Worm (Caenorhabditis elegans) whole organism, L4 larva: ENCODE data around the gene upb-1.

ENCODE experiments used
- D1046.2 ChIP-seq: fragments of 200-800 bp; sonication (Bioruptor generic); IDR thresholded peaks from 2 replicates; pipeline ENCODE4 v1.3.6; 2022; ENCODE audit warnings: missing genetic modification characterization, missing compliant biosample characterization
- F44E2.7 ChIP-seq: fragments of 200-800 bp; sonication (Bioruptor generic); IDR thresholded peaks from 2 replicates; pipeline ENCODE4 v2.1.2; 2022; ENCODE audit warnings: missing genetic modification characterization, missing compliant biosample characterization
- F49E8.2 ChIP-seq: sonication (generic microtip); optimal IDR thresholded peaks from 2 replicates; lab custom pipeline; 2016; ENCODE audit warnings: missing compliant biosample characterization, mild to moderate bottlenecking, missing genetic modification characterization, borderline replicate concordance
- R02D3.7 ChIP-seq: fragments of 150-350 bp; sonication (generic microtip); optimal IDR thresholded peaks from 3 replicates; lab custom pipeline; 2014; ENCODE audit warnings: missing biosample characterization, missing genetic modification characterization
- T20F7.1 ChIP-seq: fragments of 200-800 bp; sonication (Bioruptor generic); optimal IDR thresholded peaks from 2 replicates; lab custom pipeline; 2018; ENCODE audit warnings: mild to moderate bottlenecking, missing genetic modification characterization, missing compliant biosample characterization
- T26A8.4 ChIP-seq: fragments of 200-800 bp; sonication (Bioruptor generic); IDR thresholded peaks from 2 replicates; pipeline ENCODE4 v1.3.6; 2022; ENCODE audit warnings: missing genetic modification characterization, missing compliant biosample characterization
- Y105C5A.15 ChIP-seq: fragments of 200-800 bp; sonication (Bioruptor generic); IDR thresholded peaks from 2 replicates; pipeline ENCODE4 v1.3.6; 2022; ENCODE audit warnings: missing genetic modification characterization, missing compliant biosample characterization
- ZK337.2 ChIP-seq: fragments of 200-800 bp; sonication (Bioruptor generic); IDR thresholded peaks from 2 replicates; pipeline ENCODE4 v1.3.6; 2022; ENCODE audit warnings: missing genetic modification reagents, missing genetic modification characterization, missing compliant biosample characterization
- aha-1 ChIP-seq: fragments of 150-350 bp; peaks from one replicate; lab custom pipeline; 2014; ENCODE audit warnings: missing biosample characterization, missing genetic modification characterization
- aly-2 ChIP-seq: sonication (generic microtip); optimal IDR thresholded peaks from 2 replicates; lab custom pipeline; 2018; ENCODE audit warnings: missing biosample characterization, missing genetic modification characterization
- ceh-28 ChIP-seq: fragments of 150-350 bp; optimal IDR thresholded peaks from 2 replicates; lab custom pipeline; 2014; ENCODE audit warnings: missing biosample characterization, missing genetic modification reagents, missing genetic modification characterization
- ceh-32 ChIP-seq: sonication (generic microtip); optimal IDR thresholded peaks from 2 replicates; lab custom pipeline; 2016; ENCODE audit warnings: mild to moderate bottlenecking, missing genetic modification characterization, missing compliant biosample characterization; ENCODE audit not compliant: poor library complexity
- ces-1 ChIP-seq: fragments of 150-350 bp; sonication (generic microtip); optimal IDR thresholded peaks from 4 replicates; lab custom pipeline; 2014; ENCODE audit warnings: missing biosample characterization, missing genetic modification reagents, missing genetic modification characterization
- daf-19 ChIP-seq: fragments of 200-800 bp; sonication (Bioruptor generic); conservative IDR thresholded peaks from 2 replicates; pipeline ENCODE4 v1.3.6; 2022; ENCODE audit warnings: missing genetic modification characterization, missing compliant biosample characterization
- dmd-6 ChIP-seq: fragments of 200-800 bp; sonication (Bioruptor generic); IDR thresholded peaks from 2 replicates; pipeline ENCODE4 v1.3.6; 2022; ENCODE audit warnings: missing genetic modification reagents, missing genetic modification characterization, missing compliant biosample characterization
- dmd-8 ChIP-seq: fragments of 200-800 bp; sonication (Bioruptor generic); IDR thresholded peaks from 2 replicates; pipeline ENCODE4 v1.3.6; 2022; ENCODE audit warnings: missing genetic modification characterization, missing compliant biosample characterization
- dpl-1 ChIP-seq: fragments of 150-350 bp; optimal IDR thresholded peaks from 2 replicates; lab custom pipeline; 2014; ENCODE audit warnings: missing biosample characterization, missing genetic modification reagents, missing genetic modification characterization
- duxl-1 ChIP-seq: sonication (generic microtip); optimal IDR thresholded peaks from 2 replicates; lab custom pipeline; 2016; ENCODE audit warnings: mild to moderate bottlenecking, missing genetic modification characterization, moderate library complexity, missing compliant biosample characterization; ENCODE audit not compliant: poor library complexity
- egl-27 ChIP-seq: sonication (generic microtip); optimal IDR thresholded peaks from 3 replicates; lab custom pipeline; 2017; ENCODE audit warnings: missing biosample characterization, missing genetic modification reagents, missing genetic modification characterization
- egl-43 ChIP-seq: fragments of 200-800 bp; sonication (Bioruptor generic); IDR thresholded peaks from 2 replicates; pipeline ENCODE4 v1.3.6; 2022; ENCODE audit warnings: missing genetic modification reagents, missing genetic modification characterization, missing compliant biosample characterization
- fkh-10 ChIP-seq: fragments of 150-350 bp; optimal IDR thresholded peaks from 2 replicates; lab custom pipeline; 2014; ENCODE audit warnings: missing biosample characterization, missing genetic modification reagents, missing genetic modification characterization
- gei-8 ChIP-seq: fragments of 200-800 bp; sonication (Bioruptor generic); optimal IDR thresholded peaks from 2 replicates; lab custom pipeline; 2018; ENCODE audit warnings: mild to moderate bottlenecking, missing genetic modification characterization, missing compliant biosample characterization
- hif-1 ChIP-seq, 2 experiments: sonication (generic microtip); optimal IDR thresholded peaks; 2 replicates each; lab custom pipeline; 2016 to 2017; ENCODE audit warnings: missing compliant biosample characterization in 2 of 2, missing genetic modification characterization in 2 of 2, missing genetic modification reagents in 2 of 2, missing genotype in 2 of 2, mild to moderate bottlenecking in 1 of 2
- hlh-30 ChIP-seq: sonication (generic microtip); optimal IDR thresholded peaks from 2 replicates; lab custom pipeline; 2017; ENCODE audit warnings: antibody characterized with exemption, mild to moderate bottlenecking, missing genetic modification characterization, missing compliant biosample characterization; ENCODE audit not compliant: insufficient read depth
- jun-1 ChIP-seq: fragments of 150-350 bp; optimal IDR thresholded peaks from 2 replicates; lab custom pipeline; 2014; ENCODE audit warnings: missing biosample characterization, missing genetic modification reagents, missing genetic modification characterization
- lim-7 ChIP-seq: fragments of 200-800 bp; sonication (Bioruptor generic); IDR thresholded peaks from 2 replicates; pipeline ENCODE4 v1.3.6; 2022; ENCODE audit warnings: missing genetic modification characterization, missing compliant biosample characterization
- lin-13 ChIP-seq: fragments of 150-350 bp; optimal IDR thresholded peaks from 2 replicates; lab custom pipeline; 2014; ENCODE audit warnings: missing biosample characterization, missing genetic modification reagents, missing genetic modification characterization
- lin-38 ChIP-seq: fragments of 200-800 bp; sonication (Bioruptor generic); IDR thresholded peaks from 2 replicates; pipeline ENCODE4 v1.3.6; 2022; ENCODE audit warnings: missing genetic modification reagents, missing genetic modification characterization, missing compliant biosample characterization
- lsy-2 ChIP-seq, 2 experiments: fragments of 150-350 bp in 1 of 2; sonication (generic microtip) in 1 of 2; optimal IDR thresholded peaks; 2 replicates each; lab custom pipeline; 2014 to 2017; ENCODE audit warnings: missing biosample characterization in 2 of 2, missing genetic modification characterization in 2 of 2
- madf-5 ChIP-seq, 2 experiments: fragments of 200-800 bp; sonication (Bioruptor generic); IDR thresholded peaks; 2 replicates each; pipeline ENCODE4 v1.3.6; 2022; ENCODE audit warnings: missing compliant biosample characterization in 2 of 2, missing genetic modification characterization in 2 of 2
- mep-1 ChIP-seq: fragments of 150-350 bp; sonication (generic microtip); optimal IDR thresholded peaks from 3 replicates; lab custom pipeline; 2014; ENCODE audit warnings: missing biosample characterization, missing genetic modification characterization
- mes-2 ChIP-seq: sonication (generic microtip); optimal IDR thresholded peaks from 2 replicates; lab custom pipeline; 2016; ENCODE audit warnings: missing genotype, mild to moderate bottlenecking, missing genetic modification characterization, missing compliant biosample characterization; ENCODE audit not compliant: poor library complexity, severe bottlenecking
- mxl-2 ChIP-seq: fragments of 200-800 bp; sonication (Bioruptor generic); conservative IDR thresholded peaks from 2 replicates; pipeline ENCODE4 v1.3.6; 2022; ENCODE audit warnings: missing genetic modification reagents, missing genetic modification characterization, missing compliant biosample characterization
- nhr-10 ChIP-seq: fragments of 150-350 bp; optimal IDR thresholded peaks from 2 replicates; lab custom pipeline; 2014; ENCODE audit warnings: missing biosample characterization, missing genetic modification characterization
- nhr-102 ChIP-seq: sonication (generic microtip); optimal IDR thresholded peaks from 2 replicates; lab custom pipeline; 2016; ENCODE audit warnings: mild to moderate bottlenecking, missing genetic modification characterization, moderate library complexity, missing compliant biosample characterization
- nhr-237 ChIP-seq: sonication (generic microtip); optimal IDR thresholded peaks from 2 replicates; lab custom pipeline; 2017; ENCODE audit warnings: missing biosample characterization, missing genetic modification characterization
- nhr-76 ChIP-seq: fragments of 150-350 bp; optimal IDR thresholded peaks from 2 replicates; lab custom pipeline; 2014; ENCODE audit warnings: missing biosample characterization, missing genetic modification characterization
- nhr-77 ChIP-seq: fragments of 150-350 bp; optimal IDR thresholded peaks from 2 replicates; lab custom pipeline; 2014; ENCODE audit warnings: missing biosample characterization, missing genetic modification characterization
- php-3 ChIP-seq: fragments of 200-800 bp; sonication (Bioruptor generic); IDR thresholded peaks from 2 replicates; pipeline ENCODE4 v1.3.6; 2022; ENCODE audit warnings: missing genetic modification reagents, missing genetic modification characterization, missing compliant biosample characterization
- pqm-1 ChIP-seq: sonication (generic microtip); optimal IDR thresholded peaks from 2 replicates; lab custom pipeline; 2017; ENCODE audit warnings: missing biosample characterization, missing genetic modification characterization
- rbr-2 ChIP-seq: sonication (generic microtip); optimal IDR thresholded peaks from 2 replicates; lab custom pipeline; 2016; ENCODE audit warnings: missing genotype, missing genetic modification characterization, missing compliant biosample characterization
- sdz-12 ChIP-seq: fragments of 200-800 bp; sonication (Bioruptor generic); optimal IDR thresholded peaks from 2 replicates; lab custom pipeline; 2018; ENCODE audit warnings: mild to moderate bottlenecking, missing genetic modification characterization, missing compliant biosample characterization
- set-16 ChIP-seq: fragments of 200-800 bp; sonication (Bioruptor generic); IDR thresholded peaks from 2 replicates; pipeline ENCODE4 v1.3.6; 2022; ENCODE audit warnings: missing genetic modification reagents, missing genetic modification characterization, missing compliant biosample characterization
- skn-1 ChIP-seq: fragments of 150-350 bp; optimal IDR thresholded peaks from 2 replicates; lab custom pipeline; 2014; ENCODE audit warnings: missing biosample characterization, missing genetic modification characterization
- spr-3 ChIP-seq: fragments of 200-800 bp; sonication (Bioruptor generic); optimal IDR thresholded peaks from 2 replicates; lab custom pipeline; 2018; ENCODE audit warnings: mild to moderate bottlenecking, missing genetic modification characterization, missing compliant biosample characterization
- unc-130 ChIP-seq: sonication (generic microtip); optimal IDR thresholded peaks from 2 replicates; lab custom pipeline; 2016; ENCODE audit warnings: missing genetic modification reagents, missing genetic modification characterization, missing compliant biosample characterization
- vab-7 ChIP-seq: fragments of 200-800 bp; sonication (Bioruptor generic); IDR thresholded peaks from 2 replicates; pipeline ENCODE4 v1.3.6; 2022; ENCODE audit warnings: missing genetic modification reagents, missing genetic modification characterization, missing compliant biosample characterization
- zfp-2 ChIP-seq: sonication (generic microtip); optimal IDR thresholded peaks from 2 replicates; lab custom pipeline; 2016; ENCODE audit warnings: mild to moderate bottlenecking, missing genetic modification characterization, missing compliant biosample characterization
- zfp-3 ChIP-seq: fragments of 200-800 bp; sonication (Bioruptor generic); conservative IDR thresholded peaks from 2 replicates; pipeline ENCODE4 v1.3.6; 2022; ENCODE audit warnings: missing genetic modification reagents, missing genetic modification characterization, missing compliant biosample characterization
- ztf-11 ChIP-seq: fragments of 150-350 bp; optimal IDR thresholded peaks from 2 replicates; lab custom pipeline; 2014; ENCODE audit warnings: missing biosample characterization, missing genetic modification characterization

upb-1 gene

ce11 chrII:6269805-6270414 lies 20.0 kb downstream of the upb-1 start, which contains the start of gene F13H8.2 (continued):
- no peak for TF ChIP-seq madf-5 (GFP tag; IDR thresholded peaks at IDR 0.05; lab: Robert Waterston, UW)
- TF ChIP-seq zfp-2 (tag; lab: Kevin White, UChicago) = no peak
- no peak for TF ChIP-seq aha-1 (tag; lab: Kevin White, UChicago)
- peak; percentile 68 for TF ChIP-seq hlh-30 (tag; lab: Kevin White, UChicago)
- TF ChIP-seq mep-1 = peak; percentile 81
- no peak for TF ChIP-seq gei-8 (GFP tag; lab: Kevin White, UChicago)
- peak; percentile 26 to 80 for TF ChIP-seq lsy-2 (tag; optimal IDR thresholded peaks at IDR 0.05; lab: Kevin White, UChicago)
- peak; percentile 76 for TF ChIP-seq T26A8.4 (GFP tag; lab: Robert Waterston, UW)
- no peak for TF ChIP-seq F44E2.7 (GFP tag; lab: Robert Waterston, UW)
- 0 out of 2 replicates have a peak, but pooled peaks have one; percentile 30 for TF ChIP-seq dmd-8 (GFP tag; lab: Robert Waterston, UW)
- peak; percentile 69 for TF ChIP-seq unc-130 (GFP tag; lab: Kevin White, UChicago)
- TF ChIP-seq D1046.2 (GFP tag; lab: Robert Waterston, UW) = no peak
- TF ChIP-seq ceh-28 (tag; lab: Kevin White, UChicago) = no peak
- TF ChIP-seq dmd-6 (GFP tag; lab: Robert Waterston, UW) = peak; percentile 78
- no peak for TF ChIP-seq nhr-76 (tag; lab: Kevin White, UChicago)
- no peak for TF ChIP-seq ztf-11 (tag; lab: Kevin White, UChicago)
- TF ChIP-seq jun-1 (tag; lab: Kevin White, UChicago) = no peak
- no peak for TF ChIP-seq skn-1
- TF ChIP-seq F49E8.2 = peak; percentile 22
- TF ChIP-seq mes-2 (tag; lab: Kevin White, UChicago) = peak; percentile 92
- no peak for TF ChIP-seq Y105C5A.15 (GFP tag; lab: Robert Waterston, UW)
- no peak for TF ChIP-seq lim-7 (GFP tag; lab: Robert Waterston, UW)
- TF ChIP-seq egl-27 = no peak
- TF ChIP-seq egl-43 = peak; percentile 78
- no peak; the same call in 1 of the 2 replicates for TF ChIP-seq set-16 (GFP tag; lab: Robert Waterston, UW)
- TF ChIP-seq zfp-3 (GFP tag; lab: Robert Waterston, UW) = 0 out of 2 replicates have a peak, but pooled peaks have one; percentile 17
- TF ChIP-seq ZK337.2 = peak; percentile 70; the same call in 1 of the 2 replicates
- TF ChIP-seq fkh-10 = no peak
- no peak for TF ChIP-seq aly-2
- peak; percentile 77 for TF ChIP-seq vab-7
- no peak for TF ChIP-seq nhr-10 (tag; lab: Kevin White, UChicago)
- peak; percentile 95 for TF ChIP-seq dpl-1 (GFP tag; lab: Kevin White, UChicago)
- TF ChIP-seq mxl-2 = 0 out of 2 replicates have a peak, but pooled peaks have one; percentile 35
- TF ChIP-seq ceh-32 (tag; lab: Kevin White, UChicago) = no peak
- TF ChIP-seq ces-1 (GFP tag; lab: Kevin White, UChicago) = no peak
- no peak for TF ChIP-seq pqm-1
- TF ChIP-seq nhr-102 (tag; lab: Kevin White, UChicago) = no peak
- no peak for TF ChIP-seq sdz-12 (GFP tag; lab: Kevin White, UChicago)
- 0 out of 2 replicates have a peak, but pooled peaks have one; percentile 36 for TF ChIP-seq php-3 (GFP tag; lab: Robert Waterston, UW)
- TF ChIP-seq spr-3 (GFP tag; lab: Kevin White, UChicago) = no peak
- 0 out of 2 replicates have a peak, but pooled peaks have one; percentile 34 for TF ChIP-seq daf-19
- TF ChIP-seq rbr-2 (tag; lab: Kevin White, UChicago) = peak; percentile 78
- no peak for TF ChIP-seq nhr-237 (tag; lab: Kevin White, UChicago)
- peak; percentile 89 for TF ChIP-seq lin-38
- no peak for TF ChIP-seq R02D3.7 (tag; lab: Kevin White, UChicago)
- TF ChIP-seq lin-13 (GFP tag; lab: Kevin White, UChicago) = peak; percentile 28
- peak; percentile 28 for TF ChIP-seq nhr-77
- TF ChIP-seq T20F7.1 (GFP tag; lab: Kevin White, UChicago) = peak; percentile 63
- TF ChIP-seq duxl-1 = peak; percentile 41
- TF ChIP-seq hif-1 (tag; optimal IDR thresholded peaks at IDR 0.05; lab: Kevin White, UChicago) = peak in 1 of 2 experiments; percentile 58
